Worm (Caenorhabditis elegans): ENCODE results near the gene D1022.9.

The D1022.9 gene

DNA sequence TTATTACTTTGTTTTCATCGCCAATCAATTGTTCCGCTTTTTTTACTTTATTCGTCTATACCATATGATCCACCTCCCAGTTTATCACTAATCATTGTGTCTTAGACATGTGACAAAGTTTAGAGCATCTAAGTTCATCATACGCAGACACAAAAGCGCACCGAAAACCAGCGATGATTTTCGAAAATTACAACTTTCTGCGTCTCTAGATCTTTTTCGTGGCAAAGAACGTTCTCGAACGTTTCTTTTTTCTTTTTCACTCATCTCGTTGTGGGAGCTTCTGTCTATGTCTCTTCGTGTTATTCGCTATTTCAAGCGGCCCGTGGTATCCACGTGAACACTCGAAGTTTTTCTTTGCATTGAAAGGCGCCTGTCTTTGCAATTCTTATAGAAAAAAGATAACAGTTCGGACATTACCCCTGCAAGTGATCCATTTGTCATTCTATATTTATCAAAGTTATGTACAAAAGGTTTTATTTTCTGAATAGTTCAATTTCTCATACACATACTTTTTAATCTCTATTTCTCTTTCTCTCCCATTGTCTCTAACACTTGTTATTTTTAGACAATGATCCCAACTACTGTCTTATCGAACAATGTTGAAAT lies 39.7 kb upstream of the D1022.9 start, which contains the start of gene ZK1290.5 (continued):
- TF ChIP-seq atf-7 (tag; optimal IDR thresholded peaks at IDR 0.05), result peak; percentile 84
- peak; percentile 72 for TF ChIP-seq dox-1 (GFP tag; IDR thresholded peaks at IDR 0.05)
- TF ChIP-seq hmg-20 (GFP tag; IDR thresholded peaks at IDR 0.05), result peak; percentile 6; the same call in 1 of the 2 replicates
- no peak for TF ChIP-seq ztf-28 (GFP tag; IDR thresholded peaks at IDR 0.05)
- peak; percentile 86 for TF ChIP-seq C06A6.2 (GFP tag; conservative IDR thresholded peaks at IDR 0.05)
- peak; percentile 77 for TF ChIP-seq nhr-80 (tag; optimal IDR thresholded peaks at IDR 0.05)
- peak; percentile 6 for TF ChIP-seq F23B12.7 (tag; optimal IDR thresholded peaks at IDR 0.05; ENCODE audit: insufficient read depth)

DNA sequence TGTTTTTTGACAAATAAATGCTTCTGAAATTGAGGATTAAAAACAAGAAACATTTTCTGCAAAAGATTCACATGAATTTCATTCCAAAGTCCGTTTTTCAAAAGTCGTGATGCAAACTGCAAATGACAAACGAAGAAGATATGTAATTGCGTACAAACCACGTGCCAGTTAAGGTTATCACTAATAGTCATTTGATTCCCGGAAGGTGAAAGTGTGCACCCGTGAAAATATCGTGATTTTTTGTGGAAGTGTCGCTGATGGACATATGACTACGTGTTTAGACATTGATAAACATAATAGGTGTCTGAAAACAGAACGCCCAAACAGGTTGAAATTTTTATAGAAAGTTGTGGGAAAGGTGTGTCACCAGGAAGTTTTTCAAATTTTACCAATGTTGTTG lies 38.7 kb upstream of the D1022.9 start:
- TF ChIP-seq atf-7 (tag; optimal IDR thresholded peaks at IDR 0.05) (peak; percentile 88), somi-1 (GFP tag; optimal IDR thresholded peaks at IDR 0.05) (peak; percentile 20), ets-4 (GFP tag; optimal IDR thresholded peaks at IDR 0.05) (peak; percentile 75), ccch-3 (GFP tag; optimal IDR thresholded peaks at IDR 0.05) (no peak), hsf-1 (GFP tag; IDR thresholded peaks at IDR 0.05) (0 out of 2 replicates have a peak, but pooled peaks have one; percentile 44), lin-40 (tag; optimal IDR thresholded peaks at IDR 0.05) (no peak), T26A5.8 (tag; optimal IDR thresholded peaks at IDR 0.05) (no peak), cebp-1 (GFP tag; IDR thresholded peaks at IDR 0.05) (no peak), cebp-1 (tag; optimal IDR thresholded peaks at IDR 0.05) (no peak), ceh-40 (GFP tag; IDR thresholded peaks at IDR 0.05) (0 out of 2 replicates have a peak, but pooled peaks have one; percentile 32), dpl-1 (GFP tag; optimal IDR thresholded peaks at IDR 0.05) (no peak), madf-8 (GFP tag; conservative IDR thresholded peaks at IDR 0.05) (no peak), attf-5 (GFP tag; optimal IDR thresholded peaks at IDR 0.05) (peak; percentile 46), chd-7 (tag; optimal IDR thresholded peaks at IDR 0.05) (peak; percentile 72), pbrm-1 (GFP tag; IDR thresholded peaks at IDR 0.05) (0 out of 2 replicates have a peak, but pooled peaks have one; percentile 23), F37B4.10 (GFP tag; IDR thresholded peaks at IDR 0.05) (0 out of 2 replicates have a peak, but pooled peaks have one; percentile 41), let-607 (tag; optimal IDR thresholded peaks at IDR 0.05) (peak in 1 of 2 experiments; percentile 62), B0336.3 (GFP tag; IDR thresholded peaks at IDR 0.05) (no peak), ztf-26 (tag; optimal IDR thresholded peaks at IDR 0.05) (peak; percentile 63), ztf-22 (GFP tag; optimal IDR thresholded peaks at IDR 0.05) (peak; percentile 28), lin-26 (GFP tag; IDR thresholded peaks at IDR 0.05) (no peak), B0019.2 (GFP tag; conservative IDR thresholded peaks at IDR 0.05) (no peak), bed-2 (GFP tag; IDR thresholded peaks at IDR 0.05) (no peak), attf-6 (GFP tag; IDR thresholded peaks at IDR 0.05) (no peak), ztf-3 (GFP tag; optimal IDR thresholded peaks at IDR 0.05) (no peak), C06A6.2 (GFP tag; conservative IDR thresholded peaks at IDR 0.05) (peak; percentile 69; the same call in 1 of the 2 replicates), hlh-26 (GFP tag; conservative IDR thresholded peaks at IDR 0.05) (no peak), efl-1 (GFP tag; optimal IDR thresholded peaks at IDR 0.05) (no peak), Y95B8A.8 (GFP tag; IDR thresholded peaks at IDR 0.05) (peak; percentile 53; the same call in 1 of the 2 replicates), hmg-1.2 (GFP tag; IDR thresholded peaks at IDR 0.05) (0 out of 2 replicates have a peak, but pooled peaks have one; percentile 24), nhr-120 (GFP tag; IDR thresholded peaks at IDR 0.05) (no peak), ztf-18 (tag; optimal IDR thresholded peaks at IDR 0.05) (no peak), F22D6.2 (tag; optimal IDR thresholded peaks at IDR 0.05) (peak; percentile 3), repo-1 (tag; optimal IDR thresholded peaks at IDR 0.05) (no peak), unc-130 (GFP tag; optimal IDR thresholded peaks at IDR 0.05) (no peak), Y53G8AR.9 (GFP tag; conservative IDR thresholded peaks at IDR 0.05) (0 out of 2 replicates have a peak, but pooled peaks have one; percentile 30), nfyb-1 (GFP tag; IDR thresholded peaks at IDR 0.05) (0 out of 2 replicates have a peak, but pooled peaks have one; percentile 37), egl-44 (GFP tag; IDR thresholded peaks at IDR 0.05) (peak; percentile 46; the same call in 1 of the 2 replicates), aptf-2 (GFP tag; conservative IDR thresholded peaks at IDR 0.05) (no peak), nhr-90 (tag; optimal IDR thresholded peaks at IDR 0.05) (no peak), B0261.1 (tag; optimal IDR thresholded peaks at IDR 0.05) (no peak), nhr-80 (tag; optimal IDR thresholded peaks at IDR 0.05) (peak; percentile 67)

All from whole organism, young adult.